Fruit fly (Drosophila melanogaster) whole organism, embryonic: ENCODE results near the gene ninaG.
A peak's percentile ranks its signal among the peaks of the same experiment; 100 is the strongest.

ENCODE experiments used
- CG11695 ChIP-seq: fragments of 200-800 bp; sonication (Bioruptor generic); IDR thresholded peaks from 3 replicates; pipeline ENCODE4 v1.3.6; 2022; ENCODE audit warnings: missing biosample characterization, missing genetic modification characterization
- CG11696 ChIP-seq: fragments of 200-800 bp; sonication (Bioruptor generic); IDR thresholded peaks from 2 replicates; pipeline ENCODE4 v1.3.6; 2022; ENCODE audit warnings: missing biosample characterization, missing genetic modification characterization
- CG14710 ChIP-seq: fragments of 200-800 bp; sonication (Bioruptor generic); optimal IDR thresholded peaks from 3 replicates; lab custom pipeline; 2019; ENCODE audit warnings: missing biosample characterization, mild to moderate bottlenecking, missing genetic modification characterization, moderate library complexity
- CG14965 ChIP-seq: fragments of 200-800 bp; sonication (Bioruptor generic); optimal IDR thresholded peaks from 2 replicates; lab custom pipeline; 2016; ENCODE audit warnings: missing biosample characterization, missing genetic modification characterization, borderline replicate concordance
- CG17385 ChIP-seq: fragments of 200-800 bp; sonication (Bioruptor generic); optimal IDR thresholded peaks from 3 replicates; lab custom pipeline; 2018; ENCODE audit warnings: missing biosample characterization, mild to moderate bottlenecking, missing genetic modification characterization
- CG17568 ChIP-seq: fragments of 200-800 bp; sonication (Bioruptor generic); optimal IDR thresholded peaks from 2 replicates; lab custom pipeline; 2018; ENCODE audit warnings: missing biosample characterization, mild to moderate bottlenecking, missing genetic modification characterization, moderate library complexity
- CG1792 ChIP-seq: fragments of 200-800 bp; sonication (Bioruptor generic); optimal IDR thresholded peaks from 2 replicates; lab custom pipeline; 2016; ENCODE audit warnings: missing biosample characterization, missing genetic modification characterization
- CG18011 ChIP-seq: fragments of 200-800 bp; sonication (Bioruptor generic); optimal IDR thresholded peaks from 2 replicates; lab custom pipeline; 2017; ENCODE audit warnings: missing biosample characterization, missing genetic modification characterization, mild to moderate bottlenecking, moderate library complexity, missing genotype
- CG18476 ChIP-seq: fragments of 200-800 bp; sonication (Bioruptor generic); optimal IDR thresholded peaks from 2 replicates; lab custom pipeline; 2016; ENCODE audit warnings: missing biosample characterization, mild to moderate bottlenecking, missing genetic modification characterization
- CG2875 ChIP-seq: fragments of 200-800 bp; sonication (Bioruptor generic); optimal IDR thresholded peaks from 2 replicates; lab custom pipeline; 2017; ENCODE audit warnings: missing biosample characterization, mild to moderate bottlenecking, missing genetic modification characterization, missing genetic modification reagents
- CG30020 ChIP-seq: fragments of 200-800 bp; optimal IDR thresholded peaks from 2 replicates; lab custom pipeline; 2019; ENCODE audit warnings: missing biosample characterization, mild to moderate bottlenecking, missing genetic modification characterization, moderate library complexity
- CG31441 ChIP-seq: fragments of 200-800 bp; sonication (Bioruptor generic); IDR thresholded peaks from 2 replicates; pipeline ENCODE4 v1.3.6; 2022; ENCODE audit warnings: missing biosample characterization, missing genetic modification characterization
- CG3163 ChIP-seq: fragments of 200-800 bp; sonication (Bioruptor generic); optimal IDR thresholded peaks from 3 replicates; lab custom pipeline; 2016; ENCODE audit warnings: missing biosample characterization, missing genetic modification characterization
- CG32532 ChIP-seq: fragments of 200-800 bp; sonication (Bioruptor generic); IDR thresholded peaks from 2 replicates; pipeline ENCODE4 v1.3.6; 2022; ENCODE audit warnings: missing biosample characterization, missing genetic modification characterization
- CG42726 ChIP-seq: fragments of 200-800 bp; sonication (Bioruptor generic); IDR thresholded peaks from 2 replicates; pipeline ENCODE4 v1.3.6; 2022; ENCODE audit warnings: missing biosample characterization, missing genetic modification characterization; ENCODE audit not compliant: partially characterized antibody
- CG6791 ChIP-seq: fragments of 200-800 bp; sonication (Bioruptor generic); IDR thresholded peaks from 3 replicates; pipeline ENCODE4 v1.3.6; 2022; ENCODE audit warnings: missing biosample characterization, missing genetic modification characterization; ENCODE audit not compliant: partially characterized antibody
- CG7372 ChIP-seq: fragments of 200-800 bp; sonication (Bioruptor generic); IDR thresholded peaks from 2 replicates; pipeline ENCODE4 v1.3.6; 2022; ENCODE audit warnings: missing biosample characterization, missing genetic modification characterization
- CG7839 ChIP-seq: fragments of 200-800 bp; sonication (Bioruptor generic); optimal IDR thresholded peaks from 3 replicates; lab custom pipeline; 2018; ENCODE audit warnings: missing biosample characterization, mild to moderate bottlenecking, missing genetic modification characterization, moderate library complexity
- CG8388 ChIP-seq: fragments of 200-800 bp; sonication (Bioruptor generic); optimal IDR thresholded peaks from 2 replicates; lab custom pipeline; 2019; ENCODE audit warnings: missing biosample characterization, mild to moderate bottlenecking, missing genetic modification characterization, moderate library complexity
- CG9817 ChIP-seq: fragments of 200-800 bp; sonication (Bioruptor generic); optimal IDR thresholded peaks from 2 replicates; lab custom pipeline; 2018; ENCODE audit warnings: missing biosample characterization, mild to moderate bottlenecking, missing genetic modification characterization, moderate library complexity
- CG9876 ChIP-seq: fragments of 200-800 bp; sonication (Bioruptor generic); optimal IDR thresholded peaks from 2 replicates; lab custom pipeline; 2016; ENCODE audit warnings: missing biosample characterization, missing genetic modification characterization
- CG9932 ChIP-seq: fragments of 200-800 bp; sonication (Bioruptor generic); IDR thresholded peaks from 2 replicates; pipeline ENCODE4 v1.3.6; 2022; ENCODE audit warnings: missing biosample characterization, missing genetic modification characterization
- Dbx ChIP-seq: fragments of 200-800 bp; sonication (Bioruptor generic); IDR thresholded peaks from 3 replicates; pipeline ENCODE4 v1.3.6; 2022; ENCODE audit warnings: missing biosample characterization, missing genetic modification characterization
- Deaf1 ChIP-seq: fragments of 200-800 bp; optimal IDR thresholded peaks from 3 replicates; lab custom pipeline; 2019; ENCODE audit warnings: missing biosample characterization, mild to moderate bottlenecking, missing genetic modification characterization, moderate library complexity
- Dip3 ChIP-seq: fragments of 200-800 bp; sonication (Bioruptor generic); optimal IDR thresholded peaks from 3 replicates; lab custom pipeline; 2016; ENCODE audit warnings: missing biosample characterization, missing genetic modification characterization
- Drgx ChIP-seq: fragments of 200-800 bp; sonication (Bioruptor generic); IDR thresholded peaks from 2 replicates; pipeline ENCODE4 v1.3.6; 2022; ENCODE audit warnings: missing biosample characterization, missing genetic modification characterization
- Hey ChIP-seq: fragments of 200-800 bp; sonication (Bioruptor generic); optimal IDR thresholded peaks from 3 replicates; lab custom pipeline; 2018; ENCODE audit warnings: missing biosample characterization, mild to moderate bottlenecking, missing genetic modification characterization
- Jarid2 ChIP-seq: fragments of 200-800 bp; sonication (Bioruptor generic); optimal IDR thresholded peaks from 3 replicates; lab custom pipeline; 2017; ENCODE audit warnings: mild to moderate bottlenecking, missing biosample characterization, missing genetic modification reagents, missing genetic modification characterization
- NC2α ChIP-seq: fragments of 200-800 bp; sonication (Bioruptor generic); optimal IDR thresholded peaks from 2 replicates; lab custom pipeline; 2016; ENCODE audit warnings: missing biosample characterization, missing genetic modification characterization
- NK7.1 ChIP-seq: fragments of 200-800 bp; sonication (Bioruptor generic); optimal IDR thresholded peaks from 3 replicates; lab custom pipeline; 2016; ENCODE audit warnings: missing biosample characterization, missing genetic modification characterization
- Six4 ChIP-seq: fragments of 200-800 bp; sonication (Bioruptor generic); optimal IDR thresholded peaks from 2 replicates; lab custom pipeline; 2016; ENCODE audit warnings: missing biosample characterization, missing genetic modification characterization
- Sox102F ChIP-seq: fragments of 200-800 bp; sonication (Bioruptor generic); optimal IDR thresholded peaks from 2 replicates; lab custom pipeline; 2018; ENCODE audit warnings: missing biosample characterization, mild to moderate bottlenecking, missing genetic modification characterization, moderate library complexity
- bab2 ChIP-seq: fragments of 200-800 bp; sonication (Bioruptor generic); optimal IDR thresholded peaks from 2 replicates; lab custom pipeline; 2016; ENCODE audit warnings: missing biosample characterization, missing genetic modification characterization
- bowl ChIP-seq: fragments of 200-800 bp; sonication (Bioruptor generic); IDR thresholded peaks from 2 replicates; pipeline ENCODE4 v1.3.6; 2022; ENCODE audit warnings: missing biosample characterization, missing genetic modification characterization
- chinmo ChIP-seq: fragments of 200-800 bp; sonication (Bioruptor generic); IDR thresholded peaks from 4 replicates; pipeline ENCODE4 v1.3.6; 2022; ENCODE audit warnings: missing biosample characterization, missing genetic modification characterization; ENCODE audit not compliant: partially characterized antibody
- dati ChIP-seq: fragments of 200-800 bp; sonication (Bioruptor generic); IDR thresholded peaks from 2 replicates; pipeline ENCODE4 v1.3.6; 2022; ENCODE audit warnings: missing biosample characterization, missing genetic modification characterization
- dysf ChIP-seq: fragments of 200-800 bp; sonication (Bioruptor generic); IDR thresholded peaks from 3 replicates; pipeline ENCODE4 v1.3.6; 2022; ENCODE audit warnings: missing biosample characterization, missing genetic modification characterization
- gt ChIP-seq: fragments of 200-800 bp; sonication (Bioruptor generic); IDR thresholded peaks from 2 replicates; pipeline ENCODE4 v1.3.6; 2022; ENCODE audit warnings: missing biosample characterization, missing genetic modification characterization
- insv ChIP-seq, 2 experiments: fragments of 200-800 bp; sonication (Bioruptor generic); optimal IDR thresholded peaks; 3 replicates each; lab custom pipeline; 2016 to 2018; ENCODE audit warnings: missing biosample characterization in 2 of 2, missing genetic modification characterization in 2 of 2
- knrl ChIP-seq: fragments of 200-800 bp; sonication (Bioruptor generic); IDR thresholded peaks from 3 replicates; pipeline ENCODE4 v1.3.6; 2022; ENCODE audit warnings: missing biosample characterization, missing genetic modification characterization; ENCODE audit not compliant: partially characterized antibody
- onecut ChIP-seq: fragments of 200-800 bp; sonication (Bioruptor generic); IDR thresholded peaks from 2 replicates; pipeline ENCODE4 v1.3.6; 2022; ENCODE audit warnings: missing biosample characterization, missing genetic modification characterization
- pho ChIP-seq: fragments of 200-800 bp; sonication (Bioruptor generic); optimal IDR thresholded peaks from 2 replicates; lab custom pipeline; 2016; ENCODE audit warnings: missing biosample characterization, missing genetic modification characterization
- pum ChIP-seq: fragments of 200-800 bp; sonication (Bioruptor generic); optimal IDR thresholded peaks from 2 replicates; lab custom pipeline; 2016; ENCODE audit warnings: missing biosample characterization, missing genetic modification characterization
- stwl ChIP-seq: fragments of 200-800 bp; sonication (Bioruptor generic); optimal IDR thresholded peaks from 3 replicates; lab custom pipeline; 2018; ENCODE audit warnings: missing biosample characterization, mild to moderate bottlenecking, missing genetic modification characterization, moderate library complexity
- tap ChIP-seq: fragments of 200-800 bp; optimal IDR thresholded peaks from 3 replicates; lab custom pipeline; 2019; ENCODE audit warnings: missing biosample characterization, mild to moderate bottlenecking, missing genetic modification characterization, moderate library complexity
- trh ChIP-seq: fragments of 200-800 bp; sonication (Bioruptor generic); optimal IDR thresholded peaks from 2 replicates; lab custom pipeline; 2016; ENCODE audit warnings: missing biosample characterization, missing genetic modification characterization
- tup ChIP-seq: fragments of 200-800 bp; sonication (Bioruptor generic); optimal IDR thresholded peaks from 2 replicates; lab custom pipeline; 2016; ENCODE audit warnings: missing biosample characterization, mild to moderate bottlenecking, missing genetic modification characterization, moderate library complexity
- vnd ChIP-seq: fragments of 200-800 bp; sonication (Bioruptor generic); IDR thresholded peaks from 3 replicates; pipeline ENCODE4 v1.3.6; 2022; ENCODE audit warnings: missing biosample characterization, missing genetic modification characterization; ENCODE audit not compliant: partially characterized antibody
- wor ChIP-seq: fragments of 200-800 bp; sonication (Bioruptor generic); IDR thresholded peaks from 2 replicates; pipeline ENCODE4 v1.3.6; 2022; ENCODE audit warnings: missing biosample characterization, missing genetic modification characterization

ninaG gene

dm6 chr3R:11421643-11422122, at the start of gene ninaG, which contains the start of gene Sptz (continued):
- TF ChIP-seq CG17568 (GFP tag; lab: Kevin White, UChicago) = no peak
- TF ChIP-seq dati (GFP tag; lab: Robert Waterston, UW) = peak; percentile 71
- TF ChIP-seq Dbx (GFP tag; lab: Robert Waterston, UW) = peak; percentile 96
- peak; percentile 78 for TF ChIP-seq CG18011 (GFP tag; lab: Kevin White, UChicago)
- no peak; the same call in 1 of the 2 replicates for TF ChIP-seq onecut
- TF ChIP-seq bab2 = peak; percentile 96
- peak; percentile 93 for TF ChIP-seq CG7372 (GFP tag; lab: Robert Waterston, UW)
- peak; percentile 96 for TF ChIP-seq pum
- TF ChIP-seq CG32532 (GFP tag; lab: Robert Waterston, UW) = peak; percentile 95
- peak; percentile 92 for TF ChIP-seq Sox102F (GFP tag; lab: Kevin White, UChicago)
- TF ChIP-seq dysf = peak; percentile 97
- peak; percentile 75 for TF ChIP-seq CG3163
- peak; percentile 89 for TF ChIP-seq wor (GFP tag; lab: Robert Waterston, UW)
- TF ChIP-seq CG18476 (GFP tag; lab: Kevin White, UChicago) = peak; percentile 93
- peak; percentile 90 for TF ChIP-seq trh
- peak; percentile 96 for TF ChIP-seq pho
- peak; percentile 67 for TF ChIP-seq Jarid2 (GFP tag; lab: Kevin White, UChicago)
- TF ChIP-seq CG1792 (GFP tag; lab: Kevin White, UChicago) = peak; percentile 84
- TF ChIP-seq bowl (GFP tag; lab: Robert Waterston, UW) = peak; percentile 80
- peak; percentile 88 for TF ChIP-seq tup (GFP tag; lab: Kevin White, UChicago)
- TF ChIP-seq CG9817 (tag; lab: Kevin White, UChicago) = peak; percentile 93
- peak; percentile 80 for TF ChIP-seq Hey (tag; lab: Kevin White, UChicago)
- peak; percentile 92 for TF ChIP-seq CG7839
- peak; percentile 91 for TF ChIP-seq Six4 (GFP tag; lab: Kevin White, UChicago)
- no peak for TF ChIP-seq tap (tag; lab: Kevin White, UChicago)
- peak; percentile 75 for TF ChIP-seq CG30020 (tag; lab: Kevin White, UChicago)
- peak; percentile 82 for TF ChIP-seq Deaf1
- TF ChIP-seq CG9876 (GFP tag; lab: Kevin White, UChicago) = peak; percentile 90
- TF ChIP-seq CG14965 (GFP tag; lab: Kevin White, UChicago) = peak; percentile 31
- peak; percentile 97 for TF ChIP-seq CG9932
- TF ChIP-seq vnd (GFP tag; lab: Robert Waterston, UW) = 0 out of 3 replicates have a peak, but pooled peaks have one; percentile 30
- TF ChIP-seq CG31441 (GFP tag; lab: Robert Waterston, UW) = peak; percentile 92
- TF ChIP-seq CG42726 = no peak
- peak; percentile 85 for TF ChIP-seq CG8388 (GFP tag; lab: Kevin White, UChicago)
- peak; percentile 67 for TF ChIP-seq CG11696 (GFP tag; lab: Robert Waterston, UW)
- TF ChIP-seq NC2α (GFP tag; lab: Kevin White, UChicago) = peak; percentile 86
- TF ChIP-seq insv (GFP tag; optimal IDR thresholded peaks at IDR 0.05; lab: Kevin White, UChicago) = peak in 1 of 2 experiments; percentile 16
- peak; percentile 87 for TF ChIP-seq gt
- peak; percentile 90 for TF ChIP-seq CG11695 (GFP tag; lab: Robert Waterston, UW)
- peak; percentile 93 for TF ChIP-seq Drgx (GFP tag; lab: Robert Waterston, UW)
- peak; percentile 96 for TF ChIP-seq Dip3
- peak; percentile 70 for TF ChIP-seq NK7.1
- 0 out of 3 replicates have a peak, but pooled peaks have one; percentile 17 for TF ChIP-seq CG6791 (GFP tag; lab: Robert Waterston, UW)
- peak; percentile 93 for TF ChIP-seq CG14710 (tag; lab: Kevin White, UChicago)
- peak; percentile 78 for TF ChIP-seq CG17385 (GFP tag; lab: Kevin White, UChicago)
- TF ChIP-seq stwl (tag; lab: Kevin White, UChicago) = no peak
- TF ChIP-seq knrl (GFP tag; lab: Robert Waterston, UW) = peak; percentile 63
- 0 out of 4 replicates have a peak, but pooled peaks have one; percentile 52 for TF ChIP-seq chinmo
- peak; percentile 74 for TF ChIP-seq CG2875 (GFP tag; lab: Kevin White, UChicago)
